Fruit fly (Drosophila melanogaster) whole organism, wandering third instar larva: Measurements from ENCODE around the gene Pif1A.

Experiments used
- CG9705 ChIP-seq: fragments of 200-800 bp; sonication (Bioruptor generic); optimal IDR thresholded peaks from 2 replicates; lab custom pipeline; 2018; ENCODE audit warnings: missing biosample characterization, mild to moderate bottlenecking, missing genetic modification characterization
- usp ChIP-seq: fragments of >200 bp; optimal IDR thresholded peaks from 2 replicates; lab custom pipeline; 2017; ENCODE audit warnings: missing biosample characterization, missing genetic modification characterization

DNA sequence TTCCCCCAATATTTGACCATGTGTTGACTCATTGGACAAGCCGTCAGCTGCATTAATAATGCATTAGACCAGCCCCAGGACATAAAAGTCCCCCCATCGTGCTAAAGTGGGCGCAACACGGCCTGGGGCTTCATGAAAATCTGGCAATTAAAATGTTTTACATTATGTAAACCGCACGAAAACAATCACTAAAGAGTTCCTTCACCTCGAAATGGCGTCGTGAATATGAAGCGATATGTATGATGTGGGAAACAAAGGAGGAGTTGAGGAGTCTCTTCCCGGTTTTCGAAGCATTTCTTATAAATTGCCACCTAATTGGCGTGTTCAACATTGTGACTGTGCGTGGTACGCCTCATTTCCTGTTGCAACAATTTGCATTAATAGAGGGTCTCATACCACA lies 58.3 kb downstream of the Pif1A start:
- TF ChIP-seq CG9705 (GFP tag; lab: Kevin White, UChicago) (no peak), usp (GFP tag; lab: Kevin White, UChicago) (no peak)
